Fruit fly (Drosophila melanogaster) Kc167 (cell line): ENCODE data around the gene CG12480.

Source experiments
- Myc ChIP-seq: fragments of >200 bp; optimal IDR thresholded peaks from 2 replicates; lab custom pipeline; 2017; ENCODE audit warnings: missing external identifiers
- Sin3A ChIP-seq: fragments of >200 bp; optimal IDR thresholded peaks from 2 replicates; lab custom pipeline; 2018; ENCODE audit warnings: missing external identifiers
- ttk ChIP-seq: sonication (Bioruptor generic); optimal IDR thresholded peaks from 2 replicates; lab custom pipeline; 2017; ENCODE audit warnings: missing external identifiers

dm6 chrX:14215834-14216233 is 46.4 kb downstream of the CG12480 start:
- TF ChIP-seq Sin3A (lab: Kevin White, UChicago) (no peak), Myc (lab: Kevin White, UChicago) (no peak), ttk (lab: Kevin White, UChicago) (no peak)
